Fruit fly (Drosophila melanogaster) whole organism, wandering third instar larva: ENCODE results near the gene retm.

Source experiments
- Dfd ChIP-seq: fragments of >200 bp; optimal IDR thresholded peaks from 2 replicates; lab custom pipeline; 2017; ENCODE audit warnings: missing biosample characterization, missing genetic modification characterization
- Mio ChIP-seq: sonication (Bioruptor generic); optimal IDR thresholded peaks from 2 replicates; lab custom pipeline; 2016; ENCODE audit warnings: missing biosample characterization, missing genetic modification characterization
- Rel ChIP-seq, 2 experiments: fragments of 200-800 bp; sonication (Bioruptor generic) in 1 of 2; optimal IDR thresholded peaks; 2 replicates in 1 of 2; 3 replicates in 1 of 2; lab custom pipeline; 2016 to 2019; ENCODE audit warnings: mild to moderate bottlenecking in 2 of 2, missing biosample characterization in 2 of 2, missing genetic modification characterization in 2 of 2, moderate library complexity in 1 of 2
- brk ChIP-seq: fragments of 200-800 bp; sonication (Bioruptor generic); optimal IDR thresholded peaks from 2 replicates; lab custom pipeline; 2016; ENCODE audit warnings: missing biosample characterization, mild to moderate bottlenecking, missing genetic modification characterization

- TF ChIP-seq Dfd (GFP tag; lab: Kevin White, UChicago) = no peak
- TF ChIP-seq Rel (GFP tag; optimal IDR thresholded peaks at IDR 0.05; lab: Kevin White, UChicago) = no peak
- no peak for TF ChIP-seq Rel (tag; optimal IDR thresholded peaks at IDR 0.05; lab: Kevin White, UChicago)
- no peak for TF ChIP-seq Mio
- no peak for TF ChIP-seq brk (GFP tag; lab: Kevin White, UChicago)
Observed at dm6 chr2L:6455955-6456599, 348 bp upstream of the retm start, which contains the start of gene frj.
